Fruit fly (Drosophila melanogaster) whole organism, wandering third instar larva: Measurements from ENCODE around the gene CG2652.

Experiments
- N ChIP-seq: fragments of >200 bp; optimal IDR thresholded peaks from 2 replicates; lab custom pipeline; 2018; ENCODE audit warnings: missing biosample characterization, missing external identifiers, missing genetic modification characterization
- OdsH ChIP-seq: fragments of 200-800 bp; sonication (Bioruptor generic); optimal IDR thresholded peaks from 2 replicates; lab custom pipeline; 2016; ENCODE audit warnings: missing biosample characterization, mild to moderate bottlenecking, missing genetic modification characterization
- fru ChIP-seq: fragments of 200-800 bp; sonication (Bioruptor generic); optimal IDR thresholded peaks from 3 replicates; lab custom pipeline; 2016; ENCODE audit warnings: missing biosample characterization, mild to moderate bottlenecking, missing genetic modification characterization
- psq ChIP-seq: fragments of 200-800 bp; sonication (Bioruptor generic); optimal IDR thresholded peaks from 3 replicates; lab custom pipeline; 2017; ENCODE audit warnings: missing biosample characterization, mild to moderate bottlenecking, missing genetic modification characterization, moderate library complexity

DNA sequence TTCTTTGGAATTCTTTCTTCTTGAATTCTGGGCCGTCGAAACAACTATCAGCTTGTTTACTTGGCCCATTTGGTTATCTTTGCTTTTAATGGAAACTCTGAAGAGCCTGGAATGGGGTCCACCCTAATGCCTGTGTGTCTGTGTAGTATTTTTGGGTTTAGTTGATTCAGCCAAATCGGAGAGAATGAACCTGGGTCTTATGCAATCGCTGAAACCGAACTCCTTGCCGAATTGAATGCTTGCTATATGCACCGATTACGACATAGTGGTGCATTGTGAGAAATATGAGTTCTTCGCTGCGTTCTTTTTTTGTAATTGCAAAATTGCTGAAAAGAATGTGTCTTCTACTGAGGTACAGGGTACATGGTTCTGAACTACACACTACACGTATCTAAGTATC, 4.2 kb upstream of the CG2652 start:
- TF ChIP-seq fru (GFP tag; lab: Kevin White, UChicago) (no peak), psq (GFP tag; lab: Kevin White, UChicago) (no peak), OdsH (GFP tag; lab: Kevin White, UChicago) (no peak), N (GFP tag; lab: Kevin White, UChicago) (no peak)
